Worm (Caenorhabditis elegans) whole organism, early embryonic: ENCODE data around the gene bus-1.

Source experiments
- B0310.2 ChIP-seq: sonication (generic microtip); optimal IDR thresholded peaks from 2 replicates; lab custom pipeline; 2016; ENCODE audit warnings: mild to moderate bottlenecking, missing genetic modification characterization, missing compliant biosample characterization
- F13C5.2 ChIP-seq: sonication (generic microtip); optimal IDR thresholded peaks from 2 replicates; lab custom pipeline; 2017; ENCODE audit warnings: mild to moderate bottlenecking, missing genetic modification characterization, inconsistent platforms, missing compliant biosample characterization
- aly-1 ChIP-seq: sonication (generic microtip); optimal IDR thresholded peaks from 2 replicates; lab custom pipeline; 2016; ENCODE audit warnings: missing genetic modification characterization, missing compliant biosample characterization
- ama-1 ChIP-seq: fragments of 150-350 bp; optimal IDR thresholded peaks from 2 replicates; lab custom pipeline; 2014
- ceh-13 ChIP-seq: fragments of 200-800 bp; sonication (Bioruptor generic); optimal IDR thresholded peaks from 2 replicates; lab custom pipeline; 2018; ENCODE audit warnings: mild to moderate bottlenecking, missing genetic modification characterization, missing compliant biosample characterization
- ceh-36 ChIP-seq: sonication (generic microtip); optimal IDR thresholded peaks from 2 replicates; lab custom pipeline; 2016; ENCODE audit warnings: missing genetic modification characterization, inconsistent platforms, missing compliant biosample characterization
- ets-7 ChIP-seq: sonication (generic microtip); optimal IDR thresholded peaks from 2 replicates; lab custom pipeline; 2016; ENCODE audit warnings: missing genotype, missing genetic modification characterization, missing compliant biosample characterization
- flt-1 ChIP-seq: fragments of 200-800 bp; sonication (Bioruptor generic); IDR thresholded peaks from 2 replicates; pipeline ENCODE4 v1.3.6; 2022; ENCODE audit warnings: missing genetic modification characterization, missing compliant biosample characterization
- hmbx-1 ChIP-seq: sonication (generic microtip); optimal IDR thresholded peaks from 2 replicates; lab custom pipeline; 2016; ENCODE audit warnings: mild to moderate bottlenecking, missing genetic modification characterization, missing compliant biosample characterization
- hmg-4 ChIP-seq: fragments of 200-800 bp; sonication (Bioruptor generic); optimal IDR thresholded peaks from 2 replicates; lab custom pipeline; 2018; ENCODE audit warnings: mild to moderate bottlenecking, missing genetic modification characterization, missing compliant biosample characterization
- hnd-1 ChIP-seq: sonication (generic microtip); optimal IDR thresholded peaks from 2 replicates; lab custom pipeline; 2016; ENCODE audit warnings: missing genetic modification characterization, missing compliant biosample characterization
- pes-1 ChIP-seq: fragments of 200-800 bp; sonication (Bioruptor generic); IDR thresholded peaks from 2 replicates; pipeline ENCODE4 v1.3.6; 2022; ENCODE audit warnings: missing genetic modification reagents, missing genetic modification characterization, missing compliant biosample characterization
- scrt-1 ChIP-seq: fragments of 200-800 bp; sonication (Bioruptor generic); IDR thresholded peaks from 2 replicates; pipeline ENCODE4 v1.3.6; 2022; ENCODE audit warnings: missing genetic modification characterization, missing compliant biosample characterization
- sea-1 ChIP-seq: fragments of 200-800 bp; sonication (Bioruptor generic); conservative IDR thresholded peaks from 2 replicates; pipeline ENCODE4 v1.3.6; 2022; ENCODE audit warnings: missing genetic modification characterization, missing compliant biosample characterization
- tbx-11 ChIP-seq: fragments of 200-800 bp; sonication (Bioruptor generic); IDR thresholded peaks from 2 replicates; pipeline ENCODE4 v1.3.6; 2022; ENCODE audit warnings: missing genetic modification characterization, missing compliant biosample characterization
- tbx-37 ChIP-seq: fragments of 200-800 bp; sonication (Bioruptor generic); conservative IDR thresholded peaks from 2 replicates; pipeline ENCODE4 v1.3.6; 2022; ENCODE audit warnings: missing genetic modification reagents, missing genetic modification characterization, missing compliant biosample characterization
- tra-4 ChIP-seq: sonication (generic microtip); optimal IDR thresholded peaks from 2 replicates; lab custom pipeline; 2017; ENCODE audit warnings: missing genetic modification characterization, missing compliant biosample characterization

The bus-1 gene

ce11 chrV:9053969-9054368, 29.4 kb upstream of the bus-1 start, which contains the start of gene C25E10.8:
C25E10.8 (minus strand) TSS chrV:9054069.
- TF ChIP-seq tbx-37, result no peak
- no peak for TF ChIP-seq ceh-36 (tag; lab: Kevin White, UChicago)
- TF ChIP-seq hnd-1, result no peak
- no peak for TF ChIP-seq sea-1 (GFP tag; lab: Robert Waterston, UW)
- no peak for TF ChIP-seq B0310.2
- TF ChIP-seq F13C5.2, result no peak
- no peak for TF ChIP-seq ama-1 (lab: Kevin White, UChicago)
- TF ChIP-seq tra-4 (tag; lab: Kevin White, UChicago), result no peak
- TF ChIP-seq hmg-4 (GFP tag; lab: Kevin White, UChicago), result no peak

DNA sequence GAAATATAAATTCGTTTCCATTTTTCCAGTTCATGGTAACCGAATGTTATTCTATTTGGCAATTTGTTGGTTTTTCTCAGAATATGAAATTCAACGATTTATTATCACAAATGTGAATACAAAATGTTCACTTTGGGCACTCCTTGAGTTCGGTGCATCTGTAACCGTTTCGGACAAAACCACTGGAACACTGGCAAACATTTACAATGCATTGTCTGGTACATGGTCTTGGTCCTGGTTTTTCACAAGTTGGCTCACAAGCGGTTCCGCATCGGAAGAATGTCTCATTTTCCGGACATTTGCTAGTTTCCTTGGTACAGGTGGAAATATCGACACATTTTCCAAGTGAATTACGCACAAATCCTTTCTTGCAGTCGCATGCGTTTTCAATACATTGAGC, 28.6 kb upstream of the bus-1 start:
- TF ChIP-seq hnd-1, result no peak
- TF ChIP-seq scrt-1, result no peak
- no peak for TF ChIP-seq hmbx-1 (tag; lab: Kevin White, UChicago)
- no peak for TF ChIP-seq flt-1 (GFP tag; lab: Robert Waterston, UW)
- TF ChIP-seq ceh-36 (tag; lab: Kevin White, UChicago), result no peak
- TF ChIP-seq B0310.2, result no peak

ce11 chrV:9051100-9051499, 26.5 kb upstream of the bus-1 start, which contains the start of gene C25E10.7:
C25E10.7 (minus strand) TSS chrV:9051200.
- TF ChIP-seq ama-1 (lab: Kevin White, UChicago), result no peak
- no peak for TF ChIP-seq tbx-11 (GFP tag; lab: Robert Waterston, UW)
- TF ChIP-seq pes-1 (GFP tag; lab: Robert Waterston, UW), result no peak

DNA sequence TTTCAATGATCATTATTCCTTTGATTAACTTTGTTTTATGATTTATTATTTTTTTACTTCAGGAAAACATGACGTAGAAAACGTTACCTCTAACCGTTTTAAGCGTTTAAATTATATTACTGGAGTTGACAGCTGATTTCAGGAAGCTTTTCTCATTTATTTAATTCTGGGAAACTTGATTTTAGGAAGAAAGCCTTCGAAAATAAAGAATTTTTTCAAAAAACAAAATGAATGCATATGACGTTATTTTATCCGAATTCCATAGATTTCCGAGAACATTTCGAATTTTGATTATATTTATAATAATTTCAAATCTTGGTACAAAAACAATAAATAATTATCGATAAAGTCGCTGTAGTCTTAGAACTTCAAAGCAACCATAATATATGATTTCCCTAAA, 24.7 kb upstream of the bus-1 start:
- TF ChIP-seq flt-1 (GFP tag; lab: Robert Waterston, UW) (no peak), ama-1 (lab: Kevin White, UChicago) (no peak), tbx-37 (no peak)

DNA sequence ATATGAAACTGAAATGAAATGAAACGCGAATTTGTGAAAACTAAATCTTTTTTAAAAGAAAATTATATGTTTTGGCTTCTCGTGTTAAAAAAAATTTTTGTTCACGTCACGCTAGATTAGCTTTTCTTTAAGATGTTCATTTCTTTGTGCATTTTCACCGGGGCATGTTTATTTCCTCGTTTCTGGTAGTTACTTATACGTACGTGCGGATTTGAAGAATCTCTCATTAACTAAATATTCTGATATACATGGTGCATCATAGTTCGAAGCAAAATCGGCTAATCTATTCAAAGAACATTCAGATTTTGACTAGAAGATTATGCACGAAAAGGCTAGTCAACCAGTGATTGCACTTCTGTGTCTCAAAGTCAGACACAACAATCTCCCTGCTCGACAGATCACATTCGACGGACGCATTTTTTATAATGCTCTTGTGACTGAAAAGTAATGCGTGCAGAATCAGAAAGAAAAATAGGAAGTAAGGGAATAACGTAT, 23.0 kb upstream of the bus-1 start, which contains the start of gene C25E10.17:
TSS of gene C25E10.17 (minus strand) at position 51 of the 495 bp plus-strand sequence.
- TF ChIP-seq hmbx-1 (tag; lab: Kevin White, UChicago) (no peak), sea-1 (GFP tag; lab: Robert Waterston, UW) (no peak), pes-1 (GFP tag; lab: Robert Waterston, UW) (no peak), ama-1 (lab: Kevin White, UChicago) (no peak), aly-1 (tag; lab: Kevin White, UChicago) (no peak)

DNA sequence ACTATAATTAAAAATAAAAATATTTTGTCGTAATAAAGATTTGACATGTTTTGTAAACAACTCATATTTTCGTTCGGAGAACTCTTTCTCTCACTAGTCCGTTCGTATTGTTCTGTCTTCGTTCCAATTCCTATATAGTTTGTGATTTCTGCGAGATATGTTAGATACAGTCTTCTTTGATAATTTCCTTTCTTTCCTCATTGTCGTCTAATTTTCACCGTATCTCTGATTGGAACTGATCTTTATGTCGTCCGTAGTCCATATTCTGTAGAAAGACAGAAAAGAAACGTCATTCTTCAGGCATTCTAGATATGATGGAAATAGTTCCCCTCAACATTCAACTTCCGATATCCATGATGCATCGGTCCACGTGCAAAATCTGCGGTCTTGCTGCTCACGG, 20.3 kb upstream of the bus-1 start, which contains the start of gene nhr-30:
TSS of gene nhr-30 (plus strand) at position 301 of the 400 bp plus-strand sequence.
- no peak for TF ChIP-seq sea-1 (GFP tag; lab: Robert Waterston, UW)
- no peak for TF ChIP-seq tbx-37
- no peak for TF ChIP-seq B0310.2
- no peak for TF ChIP-seq pes-1 (GFP tag; lab: Robert Waterston, UW)
- TF ChIP-seq aly-1 (tag; lab: Kevin White, UChicago), result no peak
- TF ChIP-seq F13C5.2, result no peak
- TF ChIP-seq hnd-1, result no peak
- no peak for TF ChIP-seq hmbx-1 (tag; lab: Kevin White, UChicago)
- TF ChIP-seq ets-7, result no peak
- no peak for TF ChIP-seq tbx-11 (GFP tag; lab: Robert Waterston, UW)
- TF ChIP-seq hmg-4 (GFP tag; lab: Kevin White, UChicago), result no peak
- TF ChIP-seq ama-1 (lab: Kevin White, UChicago), result no peak
- TF ChIP-seq ceh-13, result no peak

- TF ChIP-seq tbx-11 (GFP tag; lab: Robert Waterston, UW) (no peak), tbx-37 (no peak), hnd-1 (no peak), hmbx-1 (tag; lab: Kevin White, UChicago) (no peak), scrt-1 (no peak), ceh-13 (no peak), ceh-36 (tag; lab: Kevin White, UChicago) (no peak), B0310.2 (no peak), F13C5.2 (no peak), hmg-4 (GFP tag; lab: Kevin White, UChicago) (no peak)
Measured at ce11 chrV:9041030-9041429, 16.4 kb upstream of the bus-1 start, which contains the start of gene cyp-33B1. cyp-33B1 (plus strand) TSS chrV:9041330.

- no peak for TF ChIP-seq ama-1 (lab: Kevin White, UChicago)
- TF ChIP-seq sea-1 (GFP tag; lab: Robert Waterston, UW), result no peak
- TF ChIP-seq ceh-36 (tag; lab: Kevin White, UChicago), result no peak
- no peak for TF ChIP-seq hmg-4 (GFP tag; lab: Kevin White, UChicago)
- TF ChIP-seq tbx-37, result no peak
- no peak for TF ChIP-seq B0310.2
- TF ChIP-seq ets-7, result no peak
- no peak for TF ChIP-seq scrt-1
- TF ChIP-seq F13C5.2, result no peak
- no peak for TF ChIP-seq ceh-13
- no peak for TF ChIP-seq tra-4 (tag; lab: Kevin White, UChicago)
- TF ChIP-seq aly-1 (tag; lab: Kevin White, UChicago), result no peak
- TF ChIP-seq hnd-1, result no peak
- TF ChIP-seq pes-1 (GFP tag; lab: Robert Waterston, UW), result no peak
Measured at ce11 chrV:9035685-9036084, 11.1 kb upstream of the bus-1 start, which contains the start of gene srsx-34. srsx-34 (plus strand) TSS chrV:9035985.

DNA sequence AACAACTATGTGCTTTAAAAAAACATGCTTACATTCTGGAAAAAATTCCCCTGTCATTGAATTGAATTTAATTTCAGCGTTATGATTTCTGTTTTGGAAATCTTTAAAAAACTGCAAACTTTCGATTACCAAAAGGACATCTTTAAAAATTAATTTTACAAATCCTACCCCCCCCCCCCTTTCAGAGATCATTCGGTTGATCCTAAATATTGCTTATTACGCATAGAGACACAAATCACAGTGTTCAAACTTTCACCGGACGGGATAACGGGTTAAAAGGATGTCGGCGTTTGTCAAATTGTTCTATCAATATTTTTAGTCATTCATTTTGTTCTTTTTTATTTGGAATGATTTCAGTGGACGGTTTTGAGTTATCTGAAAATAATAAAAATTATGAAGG, 8.7 kb upstream of the bus-1 start, which contains the start of gene C25E10.4:
TSS of gene C25E10.4 (plus strand) at position 301 of the 400 bp plus-strand sequence.
- no peak for TF ChIP-seq pes-1 (GFP tag; lab: Robert Waterston, UW)
- TF ChIP-seq tra-4 (tag; lab: Kevin White, UChicago), result no peak
- TF ChIP-seq flt-1 (GFP tag; lab: Robert Waterston, UW), result no peak
- TF ChIP-seq ets-7, result no peak
- no peak for TF ChIP-seq ceh-13
